Worm (Caenorhabditis elegans) whole organism, L2 larva: ENCODE data around the gene F54D5.24.

Experiments
- C34F6.9 ChIP-seq: fragments of 150-350 bp; optimal IDR thresholded peaks from 2 replicates; lab custom pipeline; 2014; ENCODE audit warnings: missing biosample characterization, missing genetic modification characterization
- aly-2 ChIP-seq: fragments of 150-350 bp; optimal IDR thresholded peaks from 2 replicates; lab custom pipeline; 2014; ENCODE audit warnings: missing biosample characterization, missing genetic modification characterization
- ama-1 ChIP-seq: fragments of 150-350 bp; optimal IDR thresholded peaks from 2 replicates; lab custom pipeline; 2018; ENCODE audit warnings: inconsistent platforms
- ceh-82 ChIP-seq: fragments of 150-350 bp; optimal IDR thresholded peaks from 2 replicates; lab custom pipeline; 2014; ENCODE audit warnings: missing biosample characterization, missing genetic modification characterization
- fos-1 ChIP-seq: fragments of 150-350 bp; optimal IDR thresholded peaks from 2 replicates; lab custom pipeline; 2014; ENCODE audit warnings: missing biosample characterization, missing genetic modification characterization
- mab-5 ChIP-seq: fragments of 150-350 bp; optimal IDR thresholded peaks from 2 replicates; lab custom pipeline; 2014; ENCODE audit warnings: missing biosample characterization, missing genetic modification characterization
- mdl-1 ChIP-seq, 2 experiments: fragments of 150-350 bp in 1 of 2; sonication (generic microtip) in 1 of 2; optimal IDR thresholded peaks; 2 replicates each; lab custom pipeline; 2017; ENCODE audit warnings: missing biosample characterization in 2 of 2, missing genetic modification characterization in 2 of 2
- nhr-10 ChIP-seq: sonication (generic microtip); optimal IDR thresholded peaks from 2 replicates; lab custom pipeline; 2017; ENCODE audit warnings: missing biosample characterization, missing genetic modification characterization
- nhr-25 ChIP-seq: fragments of 150-350 bp; sonication (generic microtip); optimal IDR thresholded peaks from 3 replicates; lab custom pipeline; 2014; ENCODE audit warnings: missing biosample characterization, missing genetic modification characterization
- nhr-77 ChIP-seq: fragments of 150-350 bp; optimal IDR thresholded peaks from 2 replicates; lab custom pipeline; 2014; ENCODE audit warnings: missing biosample characterization, missing genetic modification characterization
- skn-1 ChIP-seq: sonication (generic microtip); optimal IDR thresholded peaks from 2 replicates; lab custom pipeline; 2017; ENCODE audit warnings: missing biosample characterization, missing genetic modification characterization
- snpc-4 ChIP-seq: fragments of 150-350 bp; optimal IDR thresholded peaks from 2 replicates; lab custom pipeline; 2014; ENCODE audit warnings: missing biosample characterization, missing genetic modification characterization
- unc-39 ChIP-seq: fragments of 150-350 bp; optimal IDR thresholded peaks from 2 replicates; lab custom pipeline; 2014; ENCODE audit warnings: missing biosample characterization, missing genetic modification characterization
- unc-62 ChIP-seq: fragments of 150-350 bp; optimal IDR thresholded peaks from 2 replicates; lab custom pipeline; 2014; ENCODE audit warnings: missing biosample characterization, missing genetic modification reagents, missing genetic modification characterization

DNA sequence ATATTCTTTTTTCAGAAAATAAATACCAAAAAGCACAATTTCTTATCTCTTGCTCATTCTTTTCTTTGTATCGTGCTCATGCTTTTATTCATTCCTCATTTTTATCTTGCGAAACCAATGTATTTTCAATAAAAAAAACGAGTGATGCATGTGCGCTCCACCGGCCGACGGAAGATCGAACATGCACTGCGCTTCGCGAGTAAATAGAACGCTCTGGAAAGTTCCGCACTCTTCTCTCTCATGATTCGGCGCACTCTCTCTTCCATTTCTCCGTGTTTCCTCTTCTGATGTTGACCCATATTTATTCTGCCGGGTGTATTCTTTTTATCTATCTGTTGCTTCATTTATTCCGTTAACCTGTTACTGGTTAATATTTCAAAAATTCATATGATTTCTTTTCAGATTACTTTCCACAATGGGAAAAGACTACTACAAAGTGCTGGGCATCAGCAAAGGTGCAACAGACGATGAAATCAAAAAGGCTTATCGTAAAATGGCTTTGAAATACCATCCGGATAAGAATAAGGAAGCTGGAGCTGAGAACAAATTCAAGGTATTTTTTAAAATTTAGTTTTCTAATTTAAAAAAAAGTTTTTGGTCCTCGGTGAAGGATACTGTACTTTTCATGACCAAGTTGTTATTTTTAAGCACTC lies 10.3 kb upstream of the F54D5.24 start, which contains the start of gene dnj-13:
- TF ChIP-seq aly-2 (tag; lab: Kevin White, UChicago) (no peak), ceh-82 (tag; lab: Kevin White, UChicago) (peak; percentile 54), unc-62 (GFP tag; lab: Kevin White, UChicago) (peak; percentile 32), unc-39 (tag; lab: Kevin White, UChicago) (no peak), nhr-77 (tag; lab: Kevin White, UChicago) (peak; percentile 82), skn-1 (tag; lab: Kevin White, UChicago) (peak; percentile 61), ama-1 (lab: Kevin White, UChicago) (peak; percentile 88), nhr-10 (tag; lab: Kevin White, UChicago) (peak; percentile 82), mdl-1 (tag; optimal IDR thresholded peaks at IDR 0.05; lab: Kevin White, UChicago) (peak; percentile 53 to 78), mab-5 (peak; percentile 91), fos-1 (tag; lab: Kevin White, UChicago) (peak; percentile 81), C34F6.9 (tag; lab: Kevin White, UChicago) (peak; percentile 92), snpc-4 (peak; percentile 78), nhr-25 (tag; lab: Kevin White, UChicago) (peak; percentile 87)
